Fruit fly (Drosophila melanogaster): Measurements from ENCODE around the gene CG5895.

Gene CG5895

dm6 chr3L:16023020-16023648 is 12.2 kb upstream of the CG5895 start, which contains the start of gene Notum (continued):
- TF ChIP-seq dmrt11E (tag; optimal IDR thresholded peaks at IDR 0.05) = no peak
- TF ChIP-seq Lhr (GFP tag; optimal IDR thresholded peaks at IDR 0.05) = no peak
- TF ChIP-seq amos (GFP tag; IDR thresholded peaks at IDR 0.05; ENCODE audit: partially characterized antibody) = peak; percentile 38; the same call in 1 of the 2 replicates
- TF ChIP-seq CG43689 (GFP tag; IDR thresholded peaks at IDR 0.05) = no peak
- TF ChIP-seq Doc3 (GFP tag; IDR thresholded peaks at IDR 0.05; ENCODE audit: partially characterized antibody) = no peak
- TF ChIP-seq CG11504 (tag; optimal IDR thresholded peaks at IDR 0.05) = no peak
- no peak for TF ChIP-seq onecut (GFP tag; IDR thresholded peaks at IDR 0.05)
- TF ChIP-seq CG3281 (GFP tag; optimal IDR thresholded peaks at IDR 0.05) = no peak
- TF ChIP-seq mirr (GFP tag; optimal IDR thresholded peaks at IDR 0.05) = no peak
- TF ChIP-seq psq (GFP tag; optimal IDR thresholded peaks at IDR 0.05) = no peak
- TF ChIP-seq Dip3 (GFP tag; optimal IDR thresholded peaks at IDR 0.05) = no peak
- TF ChIP-seq CG6791 (GFP tag; IDR thresholded peaks at IDR 0.05; ENCODE audit: partially characterized antibody) = peak; percentile 52; the same call in 1 of the 3 replicates
- peak; percentile 51; the same call in 3 of the 4 replicates for TF ChIP-seq Dll (GFP tag; IDR thresholded peaks at IDR 0.05; ENCODE audit: partially characterized antibody)
- no peak for TF ChIP-seq bsh (GFP tag; optimal IDR thresholded peaks at IDR 0.05)
- TF ChIP-seq Eip74EF (GFP tag; optimal IDR thresholded peaks at IDR 0.05) = no peak
- TF ChIP-seq Dp (GFP tag; optimal IDR thresholded peaks at IDR 0.05) = no peak
- TF ChIP-seq prd (optimal IDR thresholded peaks at IDR 0.05) = no peak
- TF ChIP-seq prd (GFP tag; IDR thresholded peaks at IDR 0.05) = peak; percentile 9; the same call in 1 of the 3 replicates
- TF ChIP-seq Antp (GFP tag; optimal IDR thresholded peaks at IDR 0.05) = no peak
- TF ChIP-seq Hr39 (optimal IDR thresholded peaks at IDR 0.05) = no peak
- no peak for TF ChIP-seq CG7786 (GFP tag; optimal IDR thresholded peaks at IDR 0.05)
- no peak for TF ChIP-seq crp (GFP tag; optimal IDR thresholded peaks at IDR 0.05)
- TF ChIP-seq CG6272 (GFP tag; IDR thresholded peaks at IDR 0.05) = 0 out of 2 replicates have a peak, but pooled peaks have one; percentile 13
- TF ChIP-seq mam (GFP tag; optimal IDR thresholded peaks at IDR 0.05) = no peak
- no peak for TF ChIP-seq CG11560 (tag; IDR thresholded peaks at IDR 0.05)
- TF ChIP-seq CG17359 (tag; optimal IDR thresholded peaks at IDR 0.05) = no peak
- TF ChIP-seq tin (GFP tag; optimal IDR thresholded peaks at IDR 0.05) = no peak
- TF ChIP-seq CG13123 (GFP tag; optimal IDR thresholded peaks at IDR 0.05) = no peak
- no peak for TF ChIP-seq CG11723 (GFP tag; optimal IDR thresholded peaks at IDR 0.05)
- no peak for TF ChIP-seq CG4282 (GFP tag; optimal IDR thresholded peaks at IDR 0.05)
- no peak for TF ChIP-seq NC2α (GFP tag; optimal IDR thresholded peaks at IDR 0.05)
- peak; percentile 0 for TF ChIP-seq caup (GFP tag; optimal IDR thresholded peaks at IDR 0.05; ENCODE audit: severe bottlenecking)
- TF ChIP-seq bowl (GFP tag; IDR thresholded peaks at IDR 0.05) = no peak
- TF ChIP-seq zen2 (GFP tag; IDR thresholded peaks at IDR 0.05; ENCODE audit: partially characterized antibody) = no peak
- no peak for TF ChIP-seq CG15514 (GFP tag; optimal IDR thresholded peaks at IDR 0.05)
- TF ChIP-seq Doc2 (GFP tag; IDR thresholded peaks at IDR 0.05) = no peak
- TF ChIP-seq exex (tag; optimal IDR thresholded peaks at IDR 0.05) = no peak
- TF ChIP-seq Mes4 (GFP tag; optimal IDR thresholded peaks at IDR 0.05) = peak; percentile 11
- TF ChIP-seq Poxn (GFP tag; IDR thresholded peaks at IDR 0.05) = no peak
- no peak for TF ChIP-seq CG17829 (tag; optimal IDR thresholded peaks at IDR 0.05)
- no peak for TF ChIP-seq CG9215 (GFP tag; IDR thresholded peaks at IDR 0.05)
- TF ChIP-seq cas (GFP tag; IDR thresholded peaks at IDR 0.05) = no peak
- TF ChIP-seq Ssrp (tag; optimal IDR thresholded peaks at IDR 0.05) = no peak
- no peak for TF ChIP-seq CG12236 (GFP tag; optimal IDR thresholded peaks at IDR 0.05)
- TF ChIP-seq CG14014 (GFP tag; IDR thresholded peaks at IDR 0.05) = no peak
- TF ChIP-seq CG11093 (GFP tag; IDR thresholded peaks at IDR 0.05) = no peak
- TF ChIP-seq CG34224 (GFP tag; IDR thresholded peaks at IDR 0.05; ENCODE audit: partially characterized antibody) = no peak
- TF ChIP-seq Meics (GFP tag; optimal IDR thresholded peaks at IDR 0.05) = no peak
- no peak for TF ChIP-seq danr (GFP tag; IDR thresholded peaks at IDR 0.05)
- TF ChIP-seq CG2199 (GFP tag; IDR thresholded peaks at IDR 0.05) = peak; percentile 88; the same call in 2 of the 3 replicates
